Worm (Caenorhabditis elegans): ENCODE results near the gene adt-2.

DNA sequence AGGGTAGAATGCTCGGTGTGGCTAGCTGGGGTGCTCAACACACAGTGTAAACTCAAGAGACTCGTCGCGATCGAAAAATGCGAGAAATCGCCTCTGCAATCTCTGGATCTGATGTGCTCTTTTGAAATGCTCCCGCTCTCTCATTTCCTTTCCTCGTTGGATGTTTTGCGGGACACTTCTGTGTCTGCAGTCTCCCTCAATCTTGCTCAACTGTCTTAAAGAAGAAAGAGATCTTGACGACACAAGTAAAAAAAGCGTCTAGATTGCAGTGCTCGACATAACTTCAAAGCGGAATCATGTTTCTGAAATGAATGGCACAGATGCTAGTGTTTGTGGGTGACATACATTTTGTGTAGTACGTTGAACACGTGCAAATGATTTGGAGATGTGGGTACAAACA lies 12.4 kb upstream of the adt-2 start:
- no peak for TF ChIP-seq elt-1 (tag; optimal IDR thresholded peaks at IDR 0.05)
- TF ChIP-seq unc-62 (GFP tag; optimal IDR thresholded peaks at IDR 0.05) = no peak
- TF ChIP-seq mdl-1 (tag; optimal IDR thresholded peaks at IDR 0.05) = no peak
- TF ChIP-seq zag-1 (tag; optimal IDR thresholded peaks at IDR 0.05) = no peak
- no peak for TF ChIP-seq ztf-11 (tag; optimal IDR thresholded peaks at IDR 0.05)
- no peak for TF ChIP-seq tbx-2 (tag; optimal IDR thresholded peaks at IDR 0.05)
- no peak for TF ChIP-seq mml-1 (tag; optimal IDR thresholded peaks at IDR 0.05)
- TF ChIP-seq ZK546.5 (tag; optimal IDR thresholded peaks at IDR 0.05) = no peak
- no peak for TF ChIP-seq fkh-10 (GFP tag; optimal IDR thresholded peaks at IDR 0.05)
- TF ChIP-seq skn-1 (tag; optimal IDR thresholded peaks at IDR 0.05) = no peak
- TF ChIP-seq nhr-28 (tag; optimal IDR thresholded peaks at IDR 0.05) = no peak
- no peak for TF ChIP-seq lin-39 (tag; optimal IDR thresholded peaks at IDR 0.05)

Measured in whole organism, L3 larva.